Fruit fly (Drosophila melanogaster) whole organism, pupa: ENCODE data around the gene AnxB11.

Source experiments
- CG14655 ChIP-seq: fragments of 200-800 bp; sonication (Bioruptor generic); optimal IDR thresholded peaks from 3 replicates; lab custom pipeline; 2017; ENCODE audit warnings: mild to moderate bottlenecking, missing biosample characterization, missing genetic modification reagents, missing genetic modification characterization
- CG8301 ChIP-seq: fragments of 200-800 bp; sonication (Bioruptor generic); optimal IDR thresholded peaks from 2 replicates; lab custom pipeline; 2018; ENCODE audit warnings: missing biosample characterization, mild to moderate bottlenecking, missing genetic modification characterization
- EcR ChIP-seq: fragments of 200-800 bp; sonication (Bioruptor generic); optimal IDR thresholded peaks from 3 replicates; lab custom pipeline; 2019; ENCODE audit warnings: missing biosample characterization, missing genetic modification characterization, mild to moderate bottlenecking, moderate library complexity, missing genetic modification reagents
- fd96Ca ChIP-seq: fragments of 200-800 bp; sonication (Bioruptor generic); IDR thresholded peaks from 3 replicates; pipeline ENCODE4 v1.3.6; 2022; ENCODE audit warnings: missing biosample characterization, missing genetic modification characterization
- rn ChIP-seq: fragments of 200-800 bp; sonication (Bioruptor generic); IDR thresholded peaks from 2 replicates; pipeline ENCODE4 v1.3.6; 2022; ENCODE audit warnings: missing biosample characterization, missing genetic modification characterization

DNA sequence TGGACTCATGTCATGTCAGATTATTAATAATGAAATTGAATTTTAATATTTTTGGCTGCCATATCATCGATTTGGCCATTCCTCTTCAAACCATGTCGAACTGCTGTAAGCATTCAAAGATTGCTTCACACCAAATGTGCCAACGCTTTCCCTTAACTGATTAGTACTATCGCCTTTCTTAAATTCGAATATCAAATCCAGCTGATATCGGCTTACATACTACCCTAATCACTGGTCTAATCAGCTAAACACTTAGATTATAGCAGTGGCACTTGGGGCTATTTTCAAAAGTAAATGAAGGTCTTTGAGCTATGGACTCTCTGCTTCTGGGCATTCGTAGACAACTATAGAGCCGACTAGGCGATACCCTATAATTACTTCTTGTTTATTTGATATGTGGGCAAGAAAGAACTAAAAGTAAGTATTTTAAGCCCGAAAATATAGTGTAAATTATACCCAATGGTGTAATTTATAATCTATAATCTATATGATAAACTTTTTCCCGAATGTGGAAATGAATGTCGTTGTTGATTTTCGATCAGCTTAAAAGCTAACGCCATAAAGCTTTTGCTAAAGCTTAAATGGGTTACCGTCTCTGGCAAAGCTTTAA, 18.1 kb downstream of the AnxB11 start:
- TF ChIP-seq rn (GFP tag; lab: Robert Waterston, UW) (0 out of 2 replicates have a peak, but pooled peaks have one; percentile 13), EcR (GFP tag; lab: Kevin White, UChicago) (no peak), CG14655 (no peak), CG8301 (tag; lab: Kevin White, UChicago) (no peak), fd96Ca (GFP tag; lab: Robert Waterston, UW) (peak; percentile 44; the same call in 1 of the 3 replicates)
